Fruit fly (Drosophila melanogaster): ENCODE measurements around the gene CG17648.
A peak's percentile ranks its signal among the peaks of the same experiment; 100 is the strongest.

The CG17648 gene

DNA sequence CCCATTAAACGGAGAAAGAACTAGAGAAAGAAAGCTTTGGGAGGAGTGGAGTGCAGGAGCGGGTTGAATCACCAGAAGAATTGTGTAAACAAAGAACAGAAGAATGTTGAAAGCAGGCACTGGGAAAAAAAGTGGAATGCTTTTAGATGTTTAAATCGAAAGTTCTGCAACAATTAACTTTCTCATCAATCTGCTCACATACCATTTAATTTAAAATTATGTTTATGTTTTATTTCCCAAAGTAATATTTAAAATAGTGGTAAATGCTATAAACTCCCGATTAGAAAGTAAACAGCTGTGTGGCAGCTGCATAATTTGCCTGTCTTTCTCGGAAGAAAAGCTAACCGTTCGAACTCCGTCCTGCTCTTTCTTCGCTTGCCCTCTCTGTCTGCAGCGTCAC is 14.1 kb upstream of the CG17648 start (continued):
- TF ChIP-seq sr (GFP tag; IDR thresholded peaks at IDR 0.05) (no peak), CG6689 (GFP tag; IDR thresholded peaks at IDR 0.05) (0 out of 2 replicates have a peak, but pooled peaks have one; percentile 13), ttk (GFP tag; IDR thresholded peaks at IDR 0.05) (no peak), CG15269 (tag; optimal IDR thresholded peaks at IDR 0.05) (no peak), Lhr (GFP tag; optimal IDR thresholded peaks at IDR 0.05) (peak; percentile 4), CG13424 (tag; optimal IDR thresholded peaks at IDR 0.05) (peak; percentile 4), CG4282 (GFP tag; optimal IDR thresholded peaks at IDR 0.05) (no peak), Atf6 (GFP tag; IDR thresholded peaks at IDR 0.05) (no peak), eyg (GFP tag; optimal IDR thresholded peaks at IDR 0.05) (no peak), Dip3 (GFP tag; optimal IDR thresholded peaks at IDR 0.05) (no peak), Asciz (GFP tag; optimal IDR thresholded peaks at IDR 0.05) (peak; percentile 38), yki (optimal IDR thresholded peaks at IDR 0.05) (no peak), CG17361 (GFP tag; IDR thresholded peaks at IDR 0.05) (peak; percentile 39; the same call in 1 of the 3 replicates), CG13775 (GFP tag; optimal IDR thresholded peaks at IDR 0.05) (no peak), hbn (GFP tag; IDR thresholded peaks at IDR 0.05; ENCODE audit: partially characterized antibody) (no peak), lola (GFP tag; optimal IDR thresholded peaks at IDR 0.05) (peak in 1 of 3 experiments; percentile 29), chm (GFP tag; IDR thresholded peaks at IDR 0.05) (no peak), Dll (GFP tag; IDR thresholded peaks at IDR 0.05; ENCODE audit: partially characterized antibody) (no peak), Hr3 (GFP tag; optimal IDR thresholded peaks at IDR 0.05) (peak; percentile 7), cato (GFP tag; optimal IDR thresholded peaks at IDR 0.05; ENCODE audit: borderline replicate concordance) (no peak), seq (GFP tag; IDR thresholded peaks at IDR 0.05) (no peak), CG9437 (GFP tag; optimal IDR thresholded peaks at IDR 0.05) (no peak), Drgx (GFP tag; IDR thresholded peaks at IDR 0.05) (peak; percentile 41; the same call in 1 of the 2 replicates), Doc2 (GFP tag; IDR thresholded peaks at IDR 0.05) (no peak), Chrac-16 (GFP tag; optimal IDR thresholded peaks at IDR 0.05) (no peak), CG14965 (GFP tag; optimal IDR thresholded peaks at IDR 0.05; ENCODE audit: borderline replicate concordance) (no peak), CG3995 (GFP tag; optimal IDR thresholded peaks at IDR 0.05) (no peak), tup (GFP tag; optimal IDR thresholded peaks at IDR 0.05) (no peak), gcm2 (GFP tag; optimal IDR thresholded peaks at IDR 0.05) (no peak), Neu2 (GFP tag; optimal IDR thresholded peaks at IDR 0.05; ENCODE audit: borderline replicate concordance) (no peak), Six4 (GFP tag; optimal IDR thresholded peaks at IDR 0.05) (peak; percentile 23), CkIIα-i1 (GFP tag; IDR thresholded peaks at IDR 0.05) (no peak), unpg (GFP tag; optimal IDR thresholded peaks at IDR 0.05) (peak; percentile 43), inv (GFP tag; IDR thresholded peaks at IDR 0.05; ENCODE audit: partially characterized antibody) (no peak), CG2129 (GFP tag; IDR thresholded peaks at IDR 0.05; ENCODE audit: partially characterized antibody) (no peak), Oaz (GFP tag; IDR thresholded peaks at IDR 0.05) (no peak), H15 (GFP tag; IDR thresholded peaks at IDR 0.05) (no peak), Usf (GFP tag; optimal IDR thresholded peaks at IDR 0.05) (no peak), croc (GFP tag; conservative IDR thresholded peaks at IDR 0.05) (0 out of 3 replicates have a peak, but pooled peaks have one; percentile 15), kah (GFP tag; optimal IDR thresholded peaks at IDR 0.05) (no peak), CG9609 (GFP tag; optimal IDR thresholded peaks at IDR 0.05) (no peak), CG1603 (tag; optimal IDR thresholded peaks at IDR 0.05) (peak; percentile 56), gem (tag; optimal IDR thresholded peaks at IDR 0.05) (peak; percentile 54), CG9215 (GFP tag; IDR thresholded peaks at IDR 0.05) (no peak), gsb-n (tag; optimal IDR thresholded peaks at IDR 0.05) (peak; percentile 43), tna (GFP tag; IDR thresholded peaks at IDR 0.05; ENCODE audit: partially characterized antibody) (no peak), CG4820 (GFP tag; optimal IDR thresholded peaks at IDR 0.05) (no peak), Ets97D (GFP tag; optimal IDR thresholded peaks at IDR 0.05) (no peak), tgo (GFP tag; IDR thresholded peaks at IDR 0.05) (no peak), CG2712 (tag; optimal IDR thresholded peaks at IDR 0.05) (peak; percentile 58), tin (GFP tag; optimal IDR thresholded peaks at IDR 0.05) (peak; percentile 20)
